Worm (Caenorhabditis elegans): ENCODE measurements around the gene gly-14.

DNA sequence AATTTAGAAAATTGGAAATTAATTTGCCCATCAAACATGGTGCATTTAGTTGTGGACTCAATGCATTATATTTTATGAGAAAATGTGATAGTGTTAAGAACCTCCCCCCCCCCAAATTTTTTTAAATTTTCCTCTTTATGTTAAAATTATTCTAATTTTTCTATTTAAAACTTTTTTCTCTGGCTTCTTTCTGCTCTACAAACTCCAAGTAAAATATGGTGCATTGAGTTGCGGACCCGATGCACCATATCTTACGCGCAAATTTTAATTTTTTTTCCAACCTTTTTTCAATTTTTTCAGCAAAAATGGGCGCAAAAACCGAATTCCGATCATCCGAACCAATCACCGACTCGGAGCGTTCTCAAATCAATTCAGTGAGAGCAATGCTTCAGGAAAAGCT is 10.7 kb downstream of the gly-14 start, which contains the start of gene C34C12.6:
- TF ChIP-seq unc-62 (GFP tag; optimal IDR thresholded peaks at IDR 0.05): no peak
- TF ChIP-seq nhr-11 (tag; optimal IDR thresholded peaks at IDR 0.05): no peak
- TF ChIP-seq nhr-28 (tag; optimal IDR thresholded peaks at IDR 0.05): no peak
- no peak for TF ChIP-seq elt-3 (tag; optimal IDR thresholded peaks at IDR 0.05)
- TF ChIP-seq pha-4 (tag; optimal IDR thresholded peaks at IDR 0.05): no peak
- no peak for TF ChIP-seq snpc-4 (tag; optimal IDR thresholded peaks at IDR 0.05)
